Worm (Caenorhabditis elegans): ENCODE data around the gene col-44.

Gene col-44

DNA sequence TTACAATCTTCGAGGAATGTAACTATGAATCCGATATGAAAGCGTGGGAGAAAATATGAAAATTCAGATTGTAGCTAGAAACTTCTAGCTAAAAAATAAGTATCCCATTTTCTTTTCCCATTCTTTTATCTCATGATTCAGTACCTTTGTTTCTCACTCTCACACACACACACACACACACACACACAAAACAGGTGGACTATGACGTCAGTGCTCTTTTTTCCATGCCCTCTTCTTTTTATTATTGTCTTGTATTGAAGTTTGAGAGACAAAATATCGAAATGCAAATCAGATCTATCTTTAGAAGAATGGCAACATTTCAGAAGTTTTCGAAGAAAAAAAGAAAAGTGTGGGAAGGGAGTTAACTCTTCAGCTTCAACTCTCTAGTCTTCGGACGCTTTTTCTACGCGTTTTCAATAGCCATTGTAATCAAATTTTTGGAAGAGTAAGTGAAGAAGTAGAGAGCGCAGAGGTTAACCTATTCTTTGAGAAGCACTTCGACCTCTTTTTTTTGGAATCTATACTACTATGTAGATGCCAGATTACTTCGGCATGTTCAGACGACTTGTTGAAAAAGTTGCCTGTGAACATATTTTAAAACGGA lies 42.7 kb downstream of the col-44 start:
- no peak for TF ChIP-seq fkh-2 (tag; optimal IDR thresholded peaks at IDR 0.05)
- TF ChIP-seq fkh-10 (GFP tag; optimal IDR thresholded peaks at IDR 0.05): peak; percentile 19

DNA sequence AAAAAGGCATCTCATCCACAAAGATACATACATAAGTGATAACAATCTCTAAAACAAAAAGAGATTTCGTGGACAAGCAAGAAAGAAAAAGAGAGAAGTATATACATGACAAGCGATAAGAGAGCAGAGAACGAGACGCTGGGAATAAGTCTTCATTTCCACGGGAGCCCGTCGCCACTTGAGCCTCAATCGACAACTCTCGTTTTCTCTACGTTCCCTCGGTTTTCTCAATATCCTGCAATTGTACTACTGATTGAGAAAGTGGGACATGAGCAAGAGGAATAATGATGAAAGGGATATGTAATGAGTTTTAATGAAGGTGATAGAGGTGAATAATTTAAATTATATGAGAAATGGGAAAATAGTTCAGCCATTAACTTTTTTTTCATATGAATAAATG lies 46.3 kb downstream of the col-44 start:
- no peak for TF ChIP-seq mml-1 (tag; optimal IDR thresholded peaks at IDR 0.05)
- TF ChIP-seq sea-2 (GFP tag; optimal IDR thresholded peaks at IDR 0.05): no peak
- no peak for TF ChIP-seq unc-62 (GFP tag; optimal IDR thresholded peaks at IDR 0.05)
- no peak for TF ChIP-seq pha-4 (tag; optimal IDR thresholded peaks at IDR 0.05)
- no peak for TF ChIP-seq nhr-76 (tag; optimal IDR thresholded peaks at IDR 0.05)
- no peak for TF ChIP-seq lin-15B (tag; optimal IDR thresholded peaks at IDR 0.05)
- TF ChIP-seq daf-12 (tag; optimal IDR thresholded peaks at IDR 0.05): no peak
- no peak for TF ChIP-seq zag-1 (tag; optimal IDR thresholded peaks at IDR 0.05)
- TF ChIP-seq ztf-11 (tag; optimal IDR thresholded peaks at IDR 0.05): no peak
- TF ChIP-seq egl-27 (tag; optimal IDR thresholded peaks at IDR 0.05): no peak
- no peak for TF ChIP-seq skn-1 (tag; optimal IDR thresholded peaks at IDR 0.05)
- no peak for TF ChIP-seq elt-1 (tag; optimal IDR thresholded peaks at IDR 0.05)

DNA sequence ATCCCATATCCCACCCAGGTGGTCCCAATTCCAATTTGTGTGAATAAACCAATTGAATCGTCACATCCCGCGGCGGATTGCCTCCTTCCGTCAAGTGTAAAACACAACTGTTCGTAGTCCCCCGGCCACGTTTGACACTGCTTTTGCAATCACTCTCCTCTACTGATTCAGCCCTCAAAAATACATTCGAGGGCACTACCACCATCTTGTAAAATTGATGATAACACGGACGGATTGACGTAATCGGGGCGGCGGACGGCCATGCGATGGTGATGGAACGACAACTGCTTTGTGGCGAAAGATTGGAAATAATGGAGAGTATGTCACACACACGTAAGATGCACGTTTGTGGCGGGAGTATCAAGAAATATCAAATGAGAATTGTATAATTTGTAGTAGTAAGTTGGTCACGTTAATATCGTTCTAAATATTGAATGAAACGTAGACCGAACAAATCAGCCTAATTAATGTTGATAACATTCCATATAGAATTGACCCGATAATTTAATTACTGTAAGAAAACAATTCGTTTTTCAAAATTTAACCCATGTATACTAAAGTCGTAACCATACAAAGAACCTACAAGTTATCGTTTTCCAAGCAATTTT lies 47.2 kb downstream of the col-44 start:
- no peak for TF ChIP-seq fkh-2 (tag; optimal IDR thresholded peaks at IDR 0.05)
- no peak for TF ChIP-seq R02D3.7 (tag; optimal IDR thresholded peaks at IDR 0.05)
- peak; percentile 85 for TF ChIP-seq egl-5 (tag; optimal IDR thresholded peaks at IDR 0.05)
- no peak for TF ChIP-seq nhr-76 (tag; optimal IDR thresholded peaks at IDR 0.05)
- TF ChIP-seq nhr-11 (tag; optimal IDR thresholded peaks at IDR 0.05): no peak
- TF ChIP-seq fos-1 (tag; optimal IDR thresholded peaks at IDR 0.05): no peak
- TF ChIP-seq lin-15B (tag; optimal IDR thresholded peaks at IDR 0.05): no peak

DNA sequence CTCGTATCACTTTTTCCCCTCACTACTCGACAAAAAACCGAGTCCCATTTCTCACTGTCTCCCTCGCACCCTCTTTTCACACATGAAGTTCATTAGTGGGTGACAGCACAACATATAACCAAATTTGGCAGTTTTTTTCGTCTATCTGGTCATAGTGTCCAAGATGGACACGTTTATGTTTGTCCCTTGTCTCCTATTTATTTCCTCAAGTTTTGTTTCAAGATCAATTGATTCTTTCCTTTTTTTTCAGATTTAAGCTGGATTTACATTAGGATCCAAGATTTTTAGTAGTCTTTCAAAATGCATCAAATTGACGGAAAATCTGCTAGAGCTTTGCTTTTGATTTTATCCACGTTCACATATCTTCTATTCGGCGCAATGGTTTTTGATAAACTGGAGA lies 48.3 kb downstream of the col-44 start, which contains the start of gene twk-20:
Gene twk-20 (plus strand): TSS at position 301 of the 400 bp plus-strand sequence.
- TF ChIP-seq nfya-1 (tag; optimal IDR thresholded peaks at IDR 0.05; ENCODE audit: insufficient read depth) (no peak), elt-2 (tag; optimal IDR thresholded peaks at IDR 0.05) (no peak), nhr-237 (tag; optimal IDR thresholded peaks at IDR 0.05) (no peak), lin-39 (tag; optimal IDR thresholded peaks at IDR 0.05) (no peak), nhr-12 (tag; optimal IDR thresholded peaks at IDR 0.05) (no peak), tbx-2 (tag; optimal IDR thresholded peaks at IDR 0.05) (no peak), egl-27 (tag; optimal IDR thresholded peaks at IDR 0.05) (no peak), snpc-4 (tag; optimal IDR thresholded peaks at IDR 0.05) (no peak), ztf-4 (tag; optimal IDR thresholded peaks at IDR 0.05) (no peak)

Data from whole organism, L3 larva.